Worm (Caenorhabditis elegans) whole organism, young adult: ENCODE results near the gene pkc-1.

ENCODE experiments used
- B0019.2 ChIP-seq: fragments of 200-800 bp; sonication (Bioruptor generic); conservative IDR thresholded peaks from 2 replicates; pipeline ENCODE4 v1.3.6; 2022; ENCODE audit warnings: missing genetic modification reagents, missing genetic modification characterization, missing compliant biosample characterization
- B0035.1 ChIP-seq: sonication (generic microtip); optimal IDR thresholded peaks from 2 replicates; lab custom pipeline; 2016; ENCODE audit warnings: missing genetic modification characterization, mild to moderate bottlenecking, missing compliant biosample characterization, missing genotype, missing genetic modification reagents
- C17E4.6 ChIP-seq: fragments of 200-800 bp; sonication (Bioruptor generic); IDR thresholded peaks from 2 replicates; pipeline ENCODE4 v1.3.6; 2022; ENCODE audit warnings: missing genetic modification reagents, missing genetic modification characterization, missing compliant biosample characterization
- D2030.7 ChIP-seq: fragments of 200-800 bp; sonication (Bioruptor generic); IDR thresholded peaks from 2 replicates; pipeline ENCODE4 v1.3.6; 2022; ENCODE audit warnings: missing genetic modification reagents, missing genetic modification characterization, missing compliant biosample characterization
- F37B4.10 ChIP-seq: fragments of 200-800 bp; sonication (Bioruptor generic); IDR thresholded peaks from 2 replicates; pipeline ENCODE4 v1.3.6; 2022; ENCODE audit warnings: missing genetic modification characterization, missing compliant biosample characterization
- F57A8.1 ChIP-seq: fragments of 200-800 bp; sonication (Bioruptor generic); optimal IDR thresholded peaks from 2 replicates; lab custom pipeline; 2018; ENCODE audit warnings: mild to moderate bottlenecking, missing genetic modification characterization, moderate library complexity, missing compliant biosample characterization
- K11D2.4 ChIP-seq: fragments of 200-800 bp; sonication (Bioruptor generic); IDR thresholded peaks from 2 replicates; pipeline ENCODE4 v1.3.6; 2022; ENCODE audit warnings: missing genetic modification reagents, missing genetic modification characterization, missing compliant biosample characterization
- Y56A3A.18 ChIP-seq: fragments of 200-800 bp; sonication (Bioruptor generic); IDR thresholded peaks from 2 replicates; pipeline ENCODE4 v1.3.6; 2022; ENCODE audit warnings: missing genetic modification reagents, missing genetic modification characterization, missing compliant biosample characterization
- akir-1 ChIP-seq: fragments of 200-800 bp; sonication (Bioruptor generic); optimal IDR thresholded peaks from 2 replicates; lab custom pipeline; 2018; ENCODE audit warnings: mild to moderate bottlenecking, missing genetic modification characterization, moderate library complexity, missing compliant biosample characterization
- ama-1 ChIP-seq, 3 experiments: fragments of 150-350 bp in 1 of 3; sonication (generic microtip) in 2 of 3; optimal IDR thresholded peaks; 2 replicates each; lab custom pipeline; 2014 to 2018; ENCODE audit warnings: missing biosample characterization in 2 of 3, missing genetic modification characterization in 2 of 3, missing genetic modification reagents in 2 of 3
- aptf-2 ChIP-seq: fragments of 200-800 bp; sonication (Bioruptor generic); conservative IDR thresholded peaks from 2 replicates; pipeline ENCODE4 v1.3.6; 2022; ENCODE audit warnings: missing genetic modification reagents, missing genetic modification characterization, missing compliant biosample characterization
- bed-1 ChIP-seq: fragments of 200-800 bp; sonication (Bioruptor generic); IDR thresholded peaks from 2 replicates; pipeline ENCODE4 v1.3.6; 2022; ENCODE audit warnings: missing genetic modification reagents, missing genetic modification characterization, missing compliant biosample characterization
- bed-2 ChIP-seq: fragments of 200-800 bp; sonication (Bioruptor generic); IDR thresholded peaks from 2 replicates; pipeline ENCODE4 v1.3.6; 2022; ENCODE audit warnings: missing genetic modification reagents, missing genetic modification characterization, missing compliant biosample characterization
- ceh-79 ChIP-seq: sonication (generic microtip); optimal IDR thresholded peaks from 2 replicates; lab custom pipeline; 2017; ENCODE audit warnings: mild to moderate bottlenecking, missing genetic modification characterization, missing compliant biosample characterization
- die-1 ChIP-seq: sonication (generic microtip); optimal IDR thresholded peaks from 2 replicates; lab custom pipeline; 2016; ENCODE audit warnings: missing genotype, mild to moderate bottlenecking, missing genetic modification characterization, missing compliant biosample characterization
- dpff-1 ChIP-seq: sonication (generic microtip); optimal IDR thresholded peaks from 2 replicates; lab custom pipeline; 2017; ENCODE audit warnings: mild to moderate bottlenecking, missing genetic modification characterization, missing compliant biosample characterization
- ekl-4 ChIP-seq: fragments of 200-800 bp; sonication (Bioruptor generic); IDR thresholded peaks from 2 replicates; pipeline ENCODE4 v1.3.6; 2022; ENCODE audit warnings: missing genetic modification reagents, missing genetic modification characterization, missing compliant biosample characterization
- hmg-1.2 ChIP-seq: fragments of 200-800 bp; sonication (Bioruptor generic); IDR thresholded peaks from 2 replicates; pipeline ENCODE4 v1.3.6; 2022; ENCODE audit warnings: missing genetic modification reagents, missing genetic modification characterization, missing compliant biosample characterization
- hmg-20 ChIP-seq: fragments of 200-800 bp; sonication (Bioruptor generic); IDR thresholded peaks from 2 replicates; pipeline ENCODE4 v1.3.6; 2022; ENCODE audit warnings: missing genetic modification reagents, missing genetic modification characterization, missing compliant biosample characterization
- hsf-1 ChIP-seq: fragments of 200-800 bp; sonication (Bioruptor generic); IDR thresholded peaks from 2 replicates; pipeline ENCODE4 v1.3.6; 2022; ENCODE audit warnings: missing genetic modification reagents, missing genetic modification characterization, missing compliant biosample characterization
- let-526 ChIP-seq: fragments of 200-800 bp; sonication (Bioruptor generic); IDR thresholded peaks from 2 replicates; pipeline ENCODE4 v1.3.6; 2022; ENCODE audit warnings: missing genetic modification reagents, missing genetic modification characterization, missing compliant biosample characterization
- lin-26 ChIP-seq: fragments of 200-800 bp; sonication (Bioruptor generic); IDR thresholded peaks from 2 replicates; pipeline ENCODE4 v1.3.6; 2022; ENCODE audit warnings: missing genetic modification reagents, missing genetic modification characterization, missing compliant biosample characterization
- lin-35 ChIP-seq, 3 experiments: fragments of 150-350 bp in 2 of 3; sonication (generic microtip) in 1 of 3; optimal IDR thresholded peaks; 2 replicates each; lab custom pipeline; 2014 to 2018; ENCODE audit warnings: missing biosample characterization in 3 of 3, missing genetic modification characterization in 3 of 3, missing genetic modification reagents in 3 of 3
- lin-54 ChIP-seq: fragments of 200-800 bp; sonication (Bioruptor generic); optimal IDR thresholded peaks from 2 replicates; lab custom pipeline; 2018; ENCODE audit warnings: mild to moderate bottlenecking, missing genetic modification characterization, missing compliant biosample characterization
- lir-1 ChIP-seq: fragments of 200-800 bp; sonication (Bioruptor generic); conservative IDR thresholded peaks from 2 replicates; pipeline ENCODE4 v1.3.6; 2022; ENCODE audit warnings: missing genetic modification reagents, missing genetic modification characterization, missing compliant biosample characterization
- madf-8 ChIP-seq: fragments of 200-800 bp; sonication (Bioruptor generic); conservative IDR thresholded peaks from 2 replicates; pipeline ENCODE4 v1.3.6; 2022; ENCODE audit warnings: missing genetic modification reagents, missing genetic modification characterization, missing compliant biosample characterization
- mel-28 ChIP-seq: sonication (generic microtip); optimal IDR thresholded peaks from 2 replicates; lab custom pipeline; 2016; ENCODE audit warnings: borderline replicate concordance, mild to moderate bottlenecking, missing genetic modification characterization, missing compliant biosample characterization
- nfya-2 ChIP-seq: fragments of 200-800 bp; sonication (Bioruptor generic); IDR thresholded peaks from 2 replicates; pipeline ENCODE4 v1.3.6; 2022; ENCODE audit warnings: missing genetic modification reagents, missing genetic modification characterization, missing compliant biosample characterization
- nhr-120 ChIP-seq: fragments of 200-800 bp; sonication (Bioruptor generic); IDR thresholded peaks from 2 replicates; pipeline ENCODE4 v1.3.6; 2022; ENCODE audit warnings: missing genetic modification characterization, missing compliant biosample characterization
- nhr-27 ChIP-seq: fragments of 200-800 bp; sonication (Bioruptor generic); optimal IDR thresholded peaks from 2 replicates; lab custom pipeline; 2018; ENCODE audit warnings: mild to moderate bottlenecking, missing genetic modification characterization, moderate library complexity, missing compliant biosample characterization
- pha-4 ChIP-seq: fragments of 150-350 bp; sonication (generic microtip); optimal IDR thresholded peaks from 2 replicates; lab custom pipeline; 2014; ENCODE audit warnings: missing biosample characterization, missing genetic modification reagents, missing genetic modification characterization
- rpc-1 ChIP-seq, 2 experiments: fragments of 150-350 bp in 1 of 2; sonication (generic microtip) in 1 of 2; optimal IDR thresholded peaks; 2 replicates each; lab custom pipeline; 2014 to 2018; ENCODE audit warnings: missing biosample characterization in 1 of 2, missing genetic modification characterization in 1 of 2, missing genetic modification reagents in 1 of 2, missing genotype in 1 of 2
- snpc-1.1 ChIP-seq: sonication (generic microtip); optimal IDR thresholded peaks from 2 replicates; lab custom pipeline; 2017; ENCODE audit warnings: missing genetic modification characterization, mild to moderate bottlenecking, missing compliant biosample characterization, antibody characterized with exemption, moderate library complexity, missing genotype, missing genetic modification reagents; ENCODE audit not compliant: insufficient read depth
- snpc-1.3 ChIP-seq: sonication (generic microtip); optimal IDR thresholded peaks from 2 replicates; lab custom pipeline; 2017; ENCODE audit warnings: missing genetic modification characterization, mild to moderate bottlenecking, missing compliant biosample characterization, antibody characterized with exemption, moderate library complexity, missing genotype, missing genetic modification reagents; ENCODE audit not compliant: insufficient read depth
- snpc-3.4 ChIP-seq: sonication (generic microtip); optimal IDR thresholded peaks from 2 replicates; lab custom pipeline; 2017; ENCODE audit warnings: missing genetic modification characterization, mild to moderate bottlenecking, missing compliant biosample characterization, antibody characterized with exemption, moderate library complexity, missing genotype, missing genetic modification reagents
- snpc-4 ChIP-seq, 5 experiments: fragments of 150-350 bp in 1 of 5; sonication (generic microtip) in 4 of 5; optimal IDR thresholded peaks; 2 replicates each; lab custom pipeline; 2014 to 2018; ENCODE audit warnings: missing genetic modification characterization in 5 of 5, missing biosample characterization in 3 of 5, antibody characterized with exemption in 2 of 5, mild to moderate bottlenecking in 2 of 5, missing compliant biosample characterization in 2 of 5, missing genotype in 2 of 5, moderate library complexity in 2 of 5, missing genetic modification reagents in 1 of 5
- sptf-2 ChIP-seq: fragments of 200-800 bp; sonication (Bioruptor generic); optimal IDR thresholded peaks from 2 replicates; lab custom pipeline; 2018; ENCODE audit warnings: mild to moderate bottlenecking, missing genetic modification characterization, missing compliant biosample characterization
- unc-62 ChIP-seq: fragments of 150-350 bp; optimal IDR thresholded peaks from 2 replicates; lab custom pipeline; 2014; ENCODE audit warnings: missing biosample characterization, missing genetic modification reagents, missing genetic modification characterization
- xnd-1 ChIP-seq: sonication (generic microtip); optimal IDR thresholded peaks from 2 replicates; lab custom pipeline; 2016; ENCODE audit warnings: missing genotype, missing genetic modification reagents, missing genetic modification characterization, missing compliant biosample characterization
- zfh-2 ChIP-seq: fragments of 200-800 bp; sonication (Bioruptor generic); conservative IDR thresholded peaks from 2 replicates; pipeline ENCODE4 v1.3.6; 2022; ENCODE audit warnings: missing genetic modification reagents, missing genetic modification characterization, missing compliant biosample characterization
- ztf-28 ChIP-seq: fragments of 200-800 bp; sonication (Bioruptor generic); IDR thresholded peaks from 2 replicates; pipeline ENCODE4 v1.3.6; 2022; ENCODE audit warnings: missing genetic modification reagents, missing genetic modification characterization, missing compliant biosample characterization

The pkc-1 gene

DNA sequence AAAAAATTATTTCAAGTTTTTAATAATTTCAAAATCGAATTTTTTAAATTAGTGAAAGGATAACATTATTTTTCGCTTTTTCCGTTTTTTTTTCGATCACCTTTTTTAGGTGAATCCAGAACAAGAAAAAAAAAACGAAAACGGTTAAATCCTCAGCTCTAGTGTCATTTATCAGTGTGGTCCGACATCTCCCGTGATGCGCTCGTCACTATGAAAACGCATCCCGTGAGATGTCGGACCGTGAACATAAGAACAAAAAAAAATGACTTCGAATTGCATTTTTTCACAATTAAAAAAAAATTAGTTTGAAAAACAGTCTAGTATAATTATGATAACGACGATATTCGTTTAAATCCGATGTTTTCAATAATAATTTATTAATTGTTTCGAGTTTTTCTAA is 15.8 kb upstream of the pkc-1 start:
- TF ChIP-seq snpc-1.1 (peak; percentile 88), snpc-4 (GFP tag; optimal IDR thresholded peaks at IDR 0.05; lab: Kevin White, UChicago) (peak; percentile 78), snpc-4 (tag; optimal IDR thresholded peaks at IDR 0.05; lab: Kevin White, UChicago) (peak in 3 of 4 experiments; percentile 54 to 77 (median 69)), hmg-1.2 (GFP tag; lab: Robert Waterston, UW) (no peak), pha-4 (tag; lab: Kevin White, UChicago) (no peak), dpff-1 (tag; lab: Kevin White, UChicago) (no peak), ztf-28 (no peak), ceh-79 (tag; lab: Kevin White, UChicago) (no peak)

DNA sequence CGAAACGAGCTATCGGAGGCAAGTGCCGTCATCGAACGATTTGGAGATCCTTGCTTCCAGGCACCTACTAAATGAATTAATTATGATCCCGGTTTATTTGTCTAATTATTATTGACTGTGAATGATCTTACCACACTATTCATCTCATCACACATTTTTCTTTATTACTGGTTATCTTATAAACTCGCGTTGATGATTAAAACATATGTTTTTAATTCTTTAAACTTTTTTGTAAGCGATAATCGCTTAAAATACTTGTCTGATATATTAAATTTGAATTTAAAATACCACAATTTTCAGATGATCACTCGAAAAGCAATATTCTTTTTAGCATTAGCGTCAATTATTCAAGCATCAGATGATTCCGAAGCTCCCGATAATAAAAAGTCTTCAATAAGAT is 13.2 kb upstream of the pkc-1 start, which contains the start of gene F10C2.5:
F10C2.5 (plus strand) TSS at position 301 of the 400 bp plus-strand sequence.
- TF ChIP-seq B0035.1 (tag; lab: Kevin White, UChicago) (no peak), bed-2 (GFP tag; lab: Robert Waterston, UW) (no peak)

DNA sequence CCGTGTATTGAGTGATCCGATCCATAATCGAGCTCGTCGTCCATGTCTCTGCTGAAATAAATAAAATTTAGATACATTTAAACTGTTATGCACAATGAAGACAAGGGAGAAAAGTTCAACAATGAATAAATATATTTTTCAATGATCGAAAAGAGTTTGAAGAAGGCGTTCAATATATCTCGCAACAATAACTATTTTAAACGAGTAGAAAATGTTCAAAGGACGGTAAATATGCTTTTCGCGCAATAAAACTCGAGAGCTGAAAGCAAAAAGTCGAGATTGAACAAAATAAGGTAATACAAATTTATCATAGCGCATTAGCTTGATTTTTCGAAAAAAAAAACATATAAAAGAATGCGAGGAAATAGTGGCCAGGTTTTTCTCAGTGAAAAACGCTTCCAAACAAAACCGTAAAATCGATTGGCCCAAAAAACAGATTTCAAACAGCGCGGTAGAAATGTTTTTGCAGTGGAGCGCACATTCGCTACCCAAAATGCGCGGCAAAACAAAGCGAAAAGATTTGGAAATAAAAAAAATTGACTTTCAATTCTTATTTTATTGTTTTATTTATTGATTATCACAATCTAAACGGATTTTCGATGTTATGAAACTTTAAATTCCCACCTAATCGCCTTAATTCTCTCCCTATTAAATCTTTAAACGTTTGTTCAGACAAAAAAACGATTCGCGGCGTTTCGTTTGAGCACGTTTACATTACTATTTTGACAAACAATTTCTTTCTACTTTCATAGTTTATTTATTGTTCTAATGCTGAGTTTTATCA is 9.1 kb upstream of the pkc-1 start, which contains the start of the genes kup-1 and F10C2.4:
kup-1 (minus strand) TSS at position 51 of the 784 bp plus-strand sequence.
F10C2.4 (plus strand) TSS at position 734 of the 784 bp plus-strand sequence.
- TF ChIP-seq snpc-4 (GFP tag; optimal IDR thresholded peaks at IDR 0.05; lab: Kevin White, UChicago) (no peak), snpc-4 (tag; optimal IDR thresholded peaks at IDR 0.05; lab: Kevin White, UChicago) (peak in 2 of 4 experiments; percentile 5 to 40), zfh-2 (no peak), lir-1 (GFP tag; lab: Robert Waterston, UW) (no peak), nfya-2 (GFP tag; lab: Robert Waterston, UW) (no peak), lin-35 (GFP tag; optimal IDR thresholded peaks at IDR 0.05; lab: Kevin White, UChicago) (peak in 1 of 3 experiments; percentile 55), F57A8.1 (GFP tag; lab: Kevin White, UChicago) (no peak), die-1 (tag; lab: Kevin White, UChicago) (no peak), Y56A3A.18 (GFP tag; lab: Robert Waterston, UW) (no peak), D2030.7 (GFP tag; lab: Robert Waterston, UW) (no peak), ama-1 (optimal IDR thresholded peaks at IDR 0.05; lab: Kevin White, UChicago) (no peak), ama-1 (GFP tag; optimal IDR thresholded peaks at IDR 0.05; lab: Kevin White, UChicago) (no peak), nhr-120 (GFP tag; lab: Robert Waterston, UW) (no peak), nhr-27 (tag; lab: Kevin White, UChicago) (no peak), snpc-3.4 (tag; lab: Kevin White, UChicago) (peak; percentile 39), F37B4.10 (GFP tag; lab: Robert Waterston, UW) (no peak), madf-8 (GFP tag; lab: Robert Waterston, UW) (no peak), unc-62 (GFP tag; lab: Kevin White, UChicago) (no peak), rpc-1 (optimal IDR thresholded peaks at IDR 0.05; lab: Kevin White, UChicago) (no peak), rpc-1 (tag; optimal IDR thresholded peaks at IDR 0.05; lab: Kevin White, UChicago) (no peak), aptf-2 (no peak), lin-26 (no peak), ekl-4 (no peak), let-526 (GFP tag; lab: Robert Waterston, UW) (no peak), hsf-1 (GFP tag; lab: Robert Waterston, UW) (no peak), akir-1 (no peak), hmg-20 (GFP tag; lab: Robert Waterston, UW) (no peak), xnd-1 (tag; lab: Kevin White, UChicago) (no peak), B0019.2 (GFP tag; lab: Robert Waterston, UW) (no peak), K11D2.4 (GFP tag; lab: Robert Waterston, UW) (no peak), sptf-2 (GFP tag; lab: Kevin White, UChicago) (no peak), mel-28 (tag; lab: Kevin White, UChicago) (no peak), snpc-1.3 (tag; lab: Kevin White, UChicago) (no peak), bed-1 (GFP tag; lab: Robert Waterston, UW) (no peak), lin-54 (peak; percentile 88), C17E4.6 (GFP tag; lab: Robert Waterston, UW) (no peak), bed-2 (GFP tag; lab: Robert Waterston, UW) (no peak)
